Worm (Caenorhabditis elegans): ENCODE data around the gene C27A7.5.

- no peak for TF ChIP-seq sma-9 (GFP tag; optimal IDR thresholded peaks at IDR 0.05)
- TF ChIP-seq sma-9 (tag; optimal IDR thresholded peaks at IDR 0.05), result no peak
- TF ChIP-seq blmp-1 (tag; optimal IDR thresholded peaks at IDR 0.05; ENCODE audit: insufficient read depth), result no peak
- TF ChIP-seq skn-1 (tag; optimal IDR thresholded peaks at IDR 0.05), result no peak
- no peak for TF ChIP-seq egl-27 (tag; optimal IDR thresholded peaks at IDR 0.05)
- TF ChIP-seq nhr-6 (tag; optimal IDR thresholded peaks at IDR 0.05), result no peak
- TF ChIP-seq nhr-237 (tag; optimal IDR thresholded peaks at IDR 0.05), result no peak
- no peak for TF ChIP-seq elt-3 (tag; optimal IDR thresholded peaks at IDR 0.05)
- no peak for TF ChIP-seq aly-2 (tag; optimal IDR thresholded peaks at IDR 0.05)
- no peak for TF ChIP-seq unc-62 (GFP tag; optimal IDR thresholded peaks at IDR 0.05)
Measured at ce11 chrV:12167653-12168052, 5.5 kb upstream of the C27A7.5 start, which contains the start of gene col-37.

Data from whole organism, L2 larva.